Worm (Caenorhabditis elegans) whole organism, mixed stage, embryonic: ENCODE results near the gene C33H5.1.

Experiments used
- M03D4.4 ChIP-seq: sonication (generic microtip); optimal IDR thresholded peaks from 2 replicates; lab custom pipeline; 2017; ENCODE audit warnings: mild to moderate bottlenecking, missing genetic modification characterization, missing compliant biosample characterization
- bed-3 ChIP-seq: fragments of 200-800 bp; sonication (Bioruptor generic); optimal IDR thresholded peaks from 3 replicates; lab custom pipeline; 2018; ENCODE audit warnings: mild to moderate bottlenecking, missing genetic modification characterization, moderate library complexity, missing compliant biosample characterization
- blmp-1 ChIP-seq: fragments of 150-350 bp; optimal IDR thresholded peaks from 2 replicates; lab custom pipeline; 2014; ENCODE audit warnings: missing biosample characterization, missing genetic modification characterization
- ceh-39 ChIP-seq: fragments of 150-350 bp; optimal IDR thresholded peaks from 2 replicates; lab custom pipeline; 2014; ENCODE audit warnings: missing biosample characterization, missing genetic modification characterization
- ceh-43 ChIP-seq: fragments of 200-800 bp; sonication (Bioruptor generic); optimal IDR thresholded peaks from 2 replicates; lab custom pipeline; 2018; ENCODE audit warnings: mild to moderate bottlenecking, missing genetic modification characterization, moderate library complexity, missing compliant biosample characterization
- ces-1 ChIP-seq: fragments of 150-350 bp; optimal IDR thresholded peaks from 2 replicates; lab custom pipeline; 2014; ENCODE audit warnings: missing biosample characterization, missing genetic modification reagents, missing genetic modification characterization
- drap-1 ChIP-seq: fragments of 200-800 bp; sonication (Bioruptor generic); optimal IDR thresholded peaks from 3 replicates; lab custom pipeline; 2018; ENCODE audit warnings: mild to moderate bottlenecking, missing genetic modification characterization, missing compliant biosample characterization
- elt-3 ChIP-seq: fragments of 150-350 bp; optimal IDR thresholded peaks from 2 replicates; lab custom pipeline; 2014; ENCODE audit warnings: missing biosample characterization, missing genetic modification characterization
- flh-1 ChIP-seq: fragments of 200-800 bp; sonication (Bioruptor generic); optimal IDR thresholded peaks from 2 replicates; lab custom pipeline; 2018; ENCODE audit warnings: mild to moderate bottlenecking, missing genetic modification characterization, moderate library complexity, missing compliant biosample characterization
- ham-2 ChIP-seq: fragments of 200-800 bp; sonication (Bioruptor generic); optimal IDR thresholded peaks from 2 replicates; lab custom pipeline; 2018; ENCODE audit warnings: mild to moderate bottlenecking, missing genetic modification characterization, missing compliant biosample characterization
- hlh-1 ChIP-seq: fragments of 150-350 bp; optimal IDR thresholded peaks from 2 replicates; lab custom pipeline; 2014; ENCODE audit warnings: missing biosample characterization, missing genetic modification reagents, missing genetic modification characterization
- lin-32 ChIP-seq: fragments of 200-800 bp; sonication (Bioruptor generic); optimal IDR thresholded peaks from 2 replicates; lab custom pipeline; 2018; ENCODE audit warnings: mild to moderate bottlenecking, missing genetic modification characterization, missing compliant biosample characterization
- lsy-2 ChIP-seq: fragments of 150-350 bp; optimal IDR thresholded peaks from 2 replicates; lab custom pipeline; 2014; ENCODE audit warnings: missing biosample characterization, missing genetic modification characterization
- mab-5 ChIP-seq: fragments of 150-350 bp; optimal IDR thresholded peaks from 2 replicates; lab custom pipeline; 2014; ENCODE audit warnings: missing biosample characterization, missing genetic modification characterization
- mep-1 ChIP-seq: fragments of 150-350 bp; optimal IDR thresholded peaks from 2 replicates; lab custom pipeline; 2017; ENCODE audit warnings: missing biosample characterization, missing genetic modification reagents, missing genetic modification characterization, inconsistent platforms
- mls-2 ChIP-seq: sonication (generic microtip); optimal IDR thresholded peaks from 2 replicates; lab custom pipeline; 2016; ENCODE audit warnings: mild to moderate bottlenecking, missing genetic modification characterization, moderate library complexity, missing compliant biosample characterization
- nhr-12 ChIP-seq: fragments of 150-350 bp; optimal IDR thresholded peaks from 2 replicates; lab custom pipeline; 2014; ENCODE audit warnings: missing biosample characterization, missing genetic modification characterization
- nhr-2 ChIP-seq: fragments of 150-350 bp; optimal IDR thresholded peaks from 2 replicates; lab custom pipeline; 2014; ENCODE audit warnings: missing biosample characterization, missing genetic modification characterization
- nhr-237 ChIP-seq: fragments of 150-350 bp; optimal IDR thresholded peaks from 2 replicates; lab custom pipeline; 2014; ENCODE audit warnings: missing biosample characterization, missing genetic modification characterization
- nhr-28 ChIP-seq: fragments of 150-350 bp; optimal IDR thresholded peaks from 2 replicates; lab custom pipeline; 2014; ENCODE audit warnings: missing biosample characterization, missing genetic modification characterization
- nhr-76 ChIP-seq: sonication (generic microtip); optimal IDR thresholded peaks from 2 replicates; lab custom pipeline; 2017; ENCODE audit warnings: missing biosample characterization, missing genetic modification characterization
- pha-4 ChIP-seq: fragments of 150-350 bp; optimal IDR thresholded peaks from 2 replicates; lab custom pipeline; 2018; ENCODE audit warnings: missing biosample characterization, missing genetic modification reagents, missing genetic modification characterization
- sem-2 ChIP-seq: fragments of 200-800 bp; sonication (Bioruptor generic); optimal IDR thresholded peaks from 2 replicates; lab custom pipeline; 2018; ENCODE audit warnings: mild to moderate bottlenecking, missing genetic modification characterization, missing compliant biosample characterization
- snpc-4 ChIP-seq: fragments of 150-350 bp; optimal IDR thresholded peaks from 2 replicates; lab custom pipeline; 2014; ENCODE audit warnings: missing biosample characterization, missing genetic modification characterization
- sptf-1 ChIP-seq: sonication (generic microtip); optimal IDR thresholded peaks from 2 replicates; lab custom pipeline; 2017; ENCODE audit warnings: mild to moderate bottlenecking, missing genetic modification characterization, moderate library complexity, missing compliant biosample characterization
- tbx-8 ChIP-seq: fragments of 200-800 bp; sonication (Bioruptor generic); optimal IDR thresholded peaks from 2 replicates; lab custom pipeline; 2018; ENCODE audit warnings: mild to moderate bottlenecking, missing genetic modification characterization, moderate library complexity, missing compliant biosample characterization
- unc-120 ChIP-seq: sonication (generic microtip); optimal IDR thresholded peaks from 2 replicates; lab custom pipeline; 2017; ENCODE audit warnings: missing genetic modification characterization, missing compliant biosample characterization; ENCODE audit not compliant: poor library complexity, severe bottlenecking
- unc-39 ChIP-seq: fragments of 150-350 bp; optimal IDR thresholded peaks from 2 replicates; lab custom pipeline; 2014; ENCODE audit warnings: missing biosample characterization, missing genetic modification characterization
- unc-62 ChIP-seq: fragments of 150-350 bp; optimal IDR thresholded peaks from 2 replicates; lab custom pipeline; 2014; ENCODE audit warnings: missing biosample characterization, missing genetic modification reagents, missing genetic modification characterization
- zip-8 ChIP-seq: fragments of 150-350 bp; optimal IDR thresholded peaks from 2 replicates; lab custom pipeline; 2014; ENCODE audit warnings: missing biosample characterization, missing genetic modification characterization
- ztf-11 ChIP-seq: fragments of 150-350 bp; optimal IDR thresholded peaks from 2 replicates; lab custom pipeline; 2014; ENCODE audit warnings: missing biosample characterization, missing genetic modification characterization

The C33H5.1 gene

DNA sequence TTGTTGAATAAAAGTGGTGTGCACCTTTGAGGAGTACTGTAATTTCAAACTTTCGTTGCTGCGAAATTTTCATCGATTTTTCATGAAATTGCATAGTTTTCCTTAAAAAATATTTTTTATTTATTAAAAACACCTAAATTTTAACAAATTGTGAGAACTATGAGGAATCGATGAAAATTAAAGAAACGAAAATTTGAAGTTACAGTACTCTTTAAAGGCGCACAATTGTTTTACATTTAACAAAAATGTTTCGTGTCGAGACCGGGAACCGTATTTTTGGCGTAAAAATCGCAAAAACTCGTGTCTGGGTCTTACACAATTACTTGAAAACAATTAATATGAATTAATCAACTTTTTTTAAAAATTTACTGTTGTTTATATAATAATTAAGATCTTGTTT lies 38.5 kb upstream of the C33H5.1 start, which contains the start of gene rdl-1:
Gene rdl-1, minus strand, starts transcription at position 101 of the 400 bp plus-strand sequence.
- TF ChIP-seq ztf-11 (tag; lab: Kevin White, UChicago) (no peak), lsy-2 (tag; lab: Kevin White, UChicago) (no peak), mab-5 (tag; lab: Kevin White, UChicago) (no peak), flh-1 (GFP tag; lab: Kevin White, UChicago) (no peak), M03D4.4 (tag; lab: Kevin White, UChicago) (no peak), mep-1 (tag; lab: Kevin White, UChicago) (no peak), unc-62 (GFP tag; lab: Kevin White, UChicago) (no peak), ham-2 (GFP tag; lab: Kevin White, UChicago) (no peak), ceh-39 (no peak), snpc-4 (tag; lab: Kevin White, UChicago) (no peak), sem-2 (GFP tag; lab: Kevin White, UChicago) (no peak), nhr-76 (tag; lab: Kevin White, UChicago) (no peak), nhr-28 (tag; lab: Kevin White, UChicago) (no peak), unc-120 (tag; lab: Kevin White, UChicago) (no peak), mls-2 (tag; lab: Kevin White, UChicago) (no peak), tbx-8 (GFP tag; lab: Kevin White, UChicago) (no peak)

DNA sequence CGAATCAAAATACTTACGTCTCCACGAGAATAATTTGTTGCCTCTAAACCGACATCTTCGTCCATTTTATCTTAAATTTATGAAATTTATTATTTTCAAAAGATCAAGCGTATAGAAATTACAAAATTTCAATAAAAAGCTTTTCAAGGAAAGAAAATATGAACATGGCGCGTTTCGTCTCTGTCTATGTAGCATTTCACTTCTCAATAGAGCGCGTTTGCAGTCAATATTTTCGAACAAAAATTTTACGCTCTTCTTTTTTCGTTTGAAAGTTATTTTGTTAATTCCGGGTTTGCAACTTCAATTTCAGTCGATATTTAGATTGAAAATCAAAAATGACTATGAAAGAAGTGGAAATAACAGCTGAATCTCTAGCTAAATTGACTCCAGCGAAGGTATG lies 34.5 kb upstream of the C33H5.1 start, which contains the start of the genes hcf-1 and swd-2.2:
Gene hcf-1, minus strand, starts transcription at position 70 of the 400 bp plus-strand sequence.
Gene swd-2.2, plus strand, starts transcription at position 206 of the 400 bp plus-strand sequence.
- TF ChIP-seq drap-1 (GFP tag; lab: Kevin White, UChicago), result no peak
- TF ChIP-seq elt-3 (tag; lab: Kevin White, UChicago), result no peak
- peak; percentile 21 for TF ChIP-seq pha-4
- no peak for TF ChIP-seq unc-39 (tag; lab: Kevin White, UChicago)
- no peak for TF ChIP-seq ham-2 (GFP tag; lab: Kevin White, UChicago)
- peak; percentile 40 for TF ChIP-seq mep-1 (tag; lab: Kevin White, UChicago)
- TF ChIP-seq sptf-1, result no peak
- TF ChIP-seq nhr-28 (tag; lab: Kevin White, UChicago), result no peak
- TF ChIP-seq nhr-237 (tag; lab: Kevin White, UChicago), result peak; percentile 26
- TF ChIP-seq unc-120 (tag; lab: Kevin White, UChicago), result no peak
- no peak for TF ChIP-seq lsy-2 (tag; lab: Kevin White, UChicago)
- no peak for TF ChIP-seq ztf-11 (tag; lab: Kevin White, UChicago)
- TF ChIP-seq zip-8 (tag; lab: Kevin White, UChicago), result no peak
- TF ChIP-seq flh-1 (GFP tag; lab: Kevin White, UChicago), result no peak
- no peak for TF ChIP-seq lin-32

ce11 chrIV:7775725-7776124 lies 33.0 kb upstream of the C33H5.1 start, which contains the start of gene swd-2.1:
Gene swd-2.1 (plus strand): TSS chrIV:7776025.
- TF ChIP-seq nhr-237 (tag; lab: Kevin White, UChicago) (no peak), ham-2 (GFP tag; lab: Kevin White, UChicago) (no peak), zip-8 (tag; lab: Kevin White, UChicago) (no peak)

- TF ChIP-seq bed-3 (GFP tag; lab: Kevin White, UChicago) (no peak), nhr-237 (tag; lab: Kevin White, UChicago) (no peak), mls-2 (tag; lab: Kevin White, UChicago) (no peak), tbx-8 (GFP tag; lab: Kevin White, UChicago) (no peak), nhr-76 (tag; lab: Kevin White, UChicago) (no peak), nhr-2 (tag; lab: Kevin White, UChicago) (no peak), drap-1 (GFP tag; lab: Kevin White, UChicago) (no peak), flh-1 (GFP tag; lab: Kevin White, UChicago) (no peak), hlh-1 (tag; lab: Kevin White, UChicago) (no peak), ceh-39 (no peak), unc-62 (GFP tag; lab: Kevin White, UChicago) (no peak)
Measured at ce11 chrIV:7778865-7779264, 29.8 kb upstream of the C33H5.1 start, which contains the start of gene rpap-3. Gene rpap-3 (minus strand): TSS chrIV:7778965.

DNA sequence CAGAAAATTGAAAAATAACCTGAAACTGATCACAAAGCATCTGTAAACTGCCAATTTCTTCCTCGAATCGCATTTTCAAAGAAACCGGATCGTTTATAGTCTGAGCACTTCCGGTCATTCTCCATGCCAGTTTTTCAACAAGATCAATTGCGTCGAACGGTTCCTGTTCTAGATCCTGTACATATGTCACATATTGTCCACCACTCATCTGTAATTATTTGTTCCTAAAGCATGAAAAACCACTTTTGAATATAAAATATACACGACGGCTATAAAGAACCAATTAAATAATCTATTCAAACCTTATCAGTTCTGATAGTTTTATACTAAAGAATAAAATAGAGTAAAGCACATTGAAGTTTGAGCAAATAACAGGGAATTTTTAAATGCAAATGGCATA lies 26.4 kb upstream of the C33H5.1 start, which contains the start of gene sec-10:
Gene sec-10, minus strand, starts transcription at position 208 of the 400 bp plus-strand sequence.
- no peak for TF ChIP-seq mab-5 (tag; lab: Kevin White, UChicago)
- TF ChIP-seq nhr-28 (tag; lab: Kevin White, UChicago), result no peak
- TF ChIP-seq nhr-2 (tag; lab: Kevin White, UChicago), result no peak
- no peak for TF ChIP-seq zip-8 (tag; lab: Kevin White, UChicago)
- TF ChIP-seq unc-62 (GFP tag; lab: Kevin White, UChicago), result no peak
- no peak for TF ChIP-seq ceh-43 (GFP tag; lab: Kevin White, UChicago)
- TF ChIP-seq unc-120 (tag; lab: Kevin White, UChicago), result no peak
- TF ChIP-seq sem-2 (GFP tag; lab: Kevin White, UChicago), result no peak
- no peak for TF ChIP-seq bed-3 (GFP tag; lab: Kevin White, UChicago)
- no peak for TF ChIP-seq blmp-1 (tag; lab: Kevin White, UChicago)
- no peak for TF ChIP-seq nhr-12 (tag; lab: Kevin White, UChicago)
- TF ChIP-seq ces-1 (GFP tag; lab: Kevin White, UChicago), result no peak
- no peak for TF ChIP-seq mls-2 (tag; lab: Kevin White, UChicago)
- TF ChIP-seq M03D4.4 (tag; lab: Kevin White, UChicago), result no peak
- no peak for TF ChIP-seq tbx-8 (GFP tag; lab: Kevin White, UChicago)
- TF ChIP-seq, all 35 proteins: peak for 0
